Fruit fly (Drosophila melanogaster) whole organism: ENCODE data around the gene Muc68E.

ENCODE experiments used
- CG8478 ChIP-seq: fragments of >200 bp; optimal IDR thresholded peaks from 2 replicates; lab custom pipeline; 2018; ENCODE audit warnings: inconsistent platforms
- Dll ChIP-seq: fragments of >200 bp; optimal IDR thresholded peaks from 2 replicates; lab custom pipeline; 2017
- pan ChIP-seq: fragments of >200 bp; optimal IDR thresholded peaks from 2 replicates; lab custom pipeline; 2017
- psq ChIP-seq: fragments of >200 bp; optimal IDR thresholded peaks from 2 replicates; lab custom pipeline; 2017
- usp ChIP-seq: fragments of >200 bp; optimal IDR thresholded peaks from 2 replicates; lab custom pipeline; 2017; ENCODE audit warnings: missing biosample characterization, missing genetic modification characterization, mixed read lengths

DNA sequence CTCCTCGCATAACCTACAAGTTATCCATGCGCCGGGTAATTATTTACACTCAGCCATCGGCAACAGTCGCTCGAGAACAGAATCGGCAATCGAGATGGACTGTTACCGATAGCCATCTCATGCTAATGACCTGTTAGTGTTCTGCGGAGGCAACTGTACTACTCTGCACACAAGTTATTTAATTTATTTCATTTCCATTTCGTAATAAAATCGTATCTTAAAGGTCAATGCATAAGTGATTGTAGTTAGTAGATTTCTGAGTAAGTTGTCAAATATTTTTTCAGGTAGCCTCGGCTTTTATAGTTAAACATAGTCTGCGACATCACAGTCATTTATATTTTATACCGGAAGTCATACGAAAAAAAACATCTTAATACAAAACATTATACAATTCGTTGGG is 51.6 kb downstream of the Muc68E start, which contains the start of gene CG11588:
- no peak for TF ChIP-seq psq (lab: Kevin White, UChicago)
- no peak for TF ChIP-seq pan (lab: Kevin White, UChicago)
- TF ChIP-seq usp (GFP tag; lab: Kevin White, UChicago), result no peak
- no peak for TF ChIP-seq Dll (lab: Kevin White, UChicago)
- TF ChIP-seq CG8478, result no peak
